Worm (Caenorhabditis elegans): ENCODE data around the gene eif-3.B.

Gene eif-3.B

DNA sequence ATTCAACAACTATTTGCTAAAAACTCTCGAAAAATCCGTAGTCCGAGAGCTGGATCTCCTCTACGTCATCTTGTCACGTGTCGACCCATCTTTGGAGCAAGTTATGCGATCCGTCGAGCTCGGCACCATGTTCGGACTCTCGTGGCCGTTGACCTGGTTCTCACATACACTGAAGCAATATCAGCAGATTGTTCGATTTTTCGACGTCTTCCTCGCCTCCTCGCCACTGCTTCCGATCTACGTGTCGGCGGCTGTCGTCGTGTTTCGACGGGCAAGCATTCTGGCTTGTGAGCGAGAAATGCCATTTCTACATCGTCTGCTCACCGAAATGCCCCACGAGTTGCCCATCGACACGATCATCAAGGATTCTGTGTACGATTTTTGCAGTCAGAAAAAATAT, 4.2 kb downstream of the eif-3.B start:
- TF ChIP-seq nfya-1 (tag; optimal IDR thresholded peaks at IDR 0.05; ENCODE audit: insufficient read depth) (no peak), unc-39 (tag; optimal IDR thresholded peaks at IDR 0.05) (no peak)

DNA sequence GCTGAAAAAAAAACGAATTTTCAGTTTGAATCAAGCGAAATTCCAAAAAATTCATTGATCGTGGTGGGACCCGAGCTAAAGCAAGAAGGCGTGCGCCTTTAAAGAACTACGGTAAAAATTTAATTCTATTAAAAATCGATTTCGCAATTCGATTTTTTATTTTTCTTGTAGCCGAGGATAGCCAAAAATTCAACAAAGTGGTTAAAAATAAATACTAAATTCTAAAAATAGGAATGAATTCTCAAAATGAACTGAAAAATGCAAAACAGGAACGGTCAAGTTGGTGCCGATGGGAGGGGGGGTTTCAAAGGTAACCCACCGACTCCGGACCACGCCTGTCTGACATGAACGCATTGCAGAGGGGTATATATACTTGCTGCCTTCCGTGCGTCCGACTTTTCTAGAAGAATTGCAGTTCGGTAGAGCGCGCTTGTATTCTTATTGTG, 5.9 kb downstream of the eif-3.B start:
- TF ChIP-seq lin-39 (tag; optimal IDR thresholded peaks at IDR 0.05) = peak; percentile 65
- peak; percentile 51 for TF ChIP-seq lsy-12 (tag; optimal IDR thresholded peaks at IDR 0.05)
- TF ChIP-seq ceh-82 (tag; optimal IDR thresholded peaks at IDR 0.05) = no peak
- peak; percentile 75 for TF ChIP-seq hmg-11 (tag; optimal IDR thresholded peaks at IDR 0.05)
- no peak for TF ChIP-seq egl-27 (tag; optimal IDR thresholded peaks at IDR 0.05)
- TF ChIP-seq daf-12 (tag; optimal IDR thresholded peaks at IDR 0.05) = no peak
- peak; percentile 6 for TF ChIP-seq elt-2 (tag; optimal IDR thresholded peaks at IDR 0.05)
- peak; percentile 45 for TF ChIP-seq ama-1 (optimal IDR thresholded peaks at IDR 0.05)
- TF ChIP-seq ZK546.5 (tag; optimal IDR thresholded peaks at IDR 0.05) = no peak
- peak; percentile 98 for TF ChIP-seq snpc-4 (tag; optimal IDR thresholded peaks at IDR 0.05)
- TF ChIP-seq tbx-2 (tag; optimal IDR thresholded peaks at IDR 0.05) = peak; percentile 46
- TF ChIP-seq pqm-1 (tag; optimal IDR thresholded peaks at IDR 0.05) = no peak
- peak; percentile 48 for TF ChIP-seq nfya-1 (tag; optimal IDR thresholded peaks at IDR 0.05; ENCODE audit: insufficient read depth)
- peak; percentile 37 for TF ChIP-seq lin-15B (tag; optimal IDR thresholded peaks at IDR 0.05)
- peak; percentile 41 for TF ChIP-seq nhr-43 (tag; optimal IDR thresholded peaks at IDR 0.05; ENCODE audit: poor library complexity, severe bottlenecking)

DNA sequence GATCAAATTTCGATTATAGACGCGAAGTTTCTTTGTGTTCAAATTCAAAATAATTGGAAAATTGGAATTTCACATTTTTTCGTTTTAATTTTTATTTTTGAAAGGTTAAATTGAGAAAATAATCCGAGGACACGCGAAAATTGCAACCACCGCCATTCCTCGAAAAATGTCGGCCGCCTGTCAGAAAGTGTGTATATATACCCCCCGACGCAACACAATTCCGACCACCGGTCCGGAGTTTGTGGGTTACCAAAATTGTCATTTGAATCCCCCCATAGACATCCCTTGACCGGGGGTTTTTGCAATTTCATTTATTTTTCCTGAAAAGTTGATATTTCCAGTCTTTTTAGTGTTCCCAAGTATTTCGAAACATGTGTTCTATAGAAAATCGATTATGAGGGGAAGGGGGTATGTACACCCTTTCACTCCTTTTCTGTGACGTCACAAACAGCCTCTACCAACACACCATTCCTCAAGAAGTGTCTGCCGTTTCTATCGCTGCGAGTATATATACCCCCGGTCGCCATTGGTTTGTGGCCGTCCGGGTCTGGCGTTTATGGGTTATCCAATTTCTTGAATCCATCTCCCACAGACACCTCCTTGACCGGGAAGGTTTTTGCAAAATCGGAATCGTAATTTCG, 9.2 kb downstream of the eif-3.B start, which contains the start of gene W01D2.3:
TSS of gene W01D2.3 (minus strand) at position 51 of the 641 bp plus-strand sequence.
- TF ChIP-seq nhr-11 (tag; optimal IDR thresholded peaks at IDR 0.05) = no peak
- no peak for TF ChIP-seq ztf-11 (tag; optimal IDR thresholded peaks at IDR 0.05)
- TF ChIP-seq sea-2 (GFP tag; optimal IDR thresholded peaks at IDR 0.05) = peak; percentile 52
- peak; percentile 43 for TF ChIP-seq elt-2 (tag; optimal IDR thresholded peaks at IDR 0.05)
- peak; percentile 44 for TF ChIP-seq nhr-23 (tag; optimal IDR thresholded peaks at IDR 0.05)
- TF ChIP-seq R02D3.7 (tag; optimal IDR thresholded peaks at IDR 0.05) = no peak
- TF ChIP-seq jun-1 (tag; optimal IDR thresholded peaks at IDR 0.05) = peak; percentile 47
- peak; percentile 41 for TF ChIP-seq lin-39 (tag; optimal IDR thresholded peaks at IDR 0.05)
- peak in 1 of 2 experiments; percentile 10 for TF ChIP-seq eor-1 (tag; optimal IDR thresholded peaks at IDR 0.05)
- no peak for TF ChIP-seq nhr-12 (tag; optimal IDR thresholded peaks at IDR 0.05)
- TF ChIP-seq ceh-28 (tag; optimal IDR thresholded peaks at IDR 0.05) = peak; percentile 80
- peak; percentile 81 for TF ChIP-seq ztf-4 (tag; optimal IDR thresholded peaks at IDR 0.05)
- TF ChIP-seq tbx-2 (tag; optimal IDR thresholded peaks at IDR 0.05) = peak; percentile 49
- peak; percentile 46 for TF ChIP-seq ceh-82 (tag; optimal IDR thresholded peaks at IDR 0.05)
- TF ChIP-seq skn-1 (tag; optimal IDR thresholded peaks at IDR 0.05) = peak; percentile 35
- TF ChIP-seq nhr-25 (tag; optimal IDR thresholded peaks at IDR 0.05) = peak; percentile 89
- TF ChIP-seq fos-1 (tag; optimal IDR thresholded peaks at IDR 0.05) = no peak
- peak; percentile 75 for TF ChIP-seq nhr-43 (tag; optimal IDR thresholded peaks at IDR 0.05; ENCODE audit: poor library complexity, severe bottlenecking)
- TF ChIP-seq nhr-77 (tag; optimal IDR thresholded peaks at IDR 0.05) = peak; percentile 91
- TF ChIP-seq hmg-11 (tag; optimal IDR thresholded peaks at IDR 0.05) = peak; percentile 77
- no peak for TF ChIP-seq zag-1 (tag; optimal IDR thresholded peaks at IDR 0.05)
- peak; percentile 98 for TF ChIP-seq snpc-4 (tag; optimal IDR thresholded peaks at IDR 0.05)
- TF ChIP-seq lsy-12 (tag; optimal IDR thresholded peaks at IDR 0.05) = peak; percentile 64
- TF ChIP-seq nfya-1 (tag; optimal IDR thresholded peaks at IDR 0.05; ENCODE audit: insufficient read depth) = peak; percentile 56
- TF ChIP-seq egl-5 (tag; optimal IDR thresholded peaks at IDR 0.05) = peak; percentile 1
- TF ChIP-seq pha-4 (tag; optimal IDR thresholded peaks at IDR 0.05) = peak; percentile 42
- TF ChIP-seq lin-15B (tag; optimal IDR thresholded peaks at IDR 0.05) = no peak
- TF ChIP-seq aly-2 (tag; optimal IDR thresholded peaks at IDR 0.05) = peak; percentile 64
- peak; percentile 2 for TF ChIP-seq nhr-237 (tag; optimal IDR thresholded peaks at IDR 0.05)

DNA sequence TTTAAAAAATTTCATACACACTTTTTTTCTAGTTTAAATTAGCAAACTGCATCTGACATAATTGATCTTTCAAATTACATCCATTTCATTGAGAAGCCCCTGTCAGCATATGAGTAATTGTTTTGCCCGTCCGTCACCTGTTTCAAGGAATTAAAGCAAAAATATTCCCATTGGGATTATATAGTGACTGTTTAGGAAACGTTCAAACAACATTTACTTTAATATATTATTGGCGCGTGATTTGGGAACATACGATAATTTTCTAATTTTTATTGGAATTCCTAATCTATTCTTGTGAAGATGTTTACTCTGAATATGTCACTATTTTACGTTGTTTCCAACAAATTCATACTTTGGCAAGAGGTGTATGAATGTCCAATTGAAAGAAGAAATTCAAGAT, 10.5 kb downstream of the eif-3.B start, which contains the start of gene srt-11:
TSS of gene srt-11 (plus strand) at position 301 of the 400 bp plus-strand sequence.
- TF ChIP-seq mml-1 (tag; optimal IDR thresholded peaks at IDR 0.05) (no peak), skn-1 (tag; optimal IDR thresholded peaks at IDR 0.05) (no peak)
